Worm (Caenorhabditis elegans): ENCODE data around the gene R05D3.3.

Gene R05D3.3

ce11 chrIII:8400478-8400877 lies 36.7 kb downstream of the R05D3.3 start (continued):
- TF ChIP-seq ztf-7 (tag; optimal IDR thresholded peaks at IDR 0.05): peak; percentile 82
- peak; percentile 43; the same call in 1 of the 2 replicates for TF ChIP-seq lin-1 (GFP tag; IDR thresholded peaks at IDR 0.05)
- TF ChIP-seq F26F4.8 (GFP tag; conservative IDR thresholded peaks at IDR 0.05): no peak
- no peak for TF ChIP-seq D1046.2 (GFP tag; IDR thresholded peaks at IDR 0.05)
- no peak for TF ChIP-seq F44E2.7 (GFP tag; IDR thresholded peaks at IDR 0.05)
- TF ChIP-seq daf-19 (GFP tag; conservative IDR thresholded peaks at IDR 0.05): no peak
- TF ChIP-seq F37D6.2 (tag; optimal IDR thresholded peaks at IDR 0.05): no peak
- TF ChIP-seq R02D3.7 (tag; optimal IDR thresholded peaks at IDR 0.05): no peak
- no peak for TF ChIP-seq lin-39 (tag; optimal IDR thresholded peaks at IDR 0.05)

ce11 chrIII:8401887-8402286 lies 38.1 kb downstream of the R05D3.3 start, which contains the start of gene lap-1:
Gene lap-1, minus strand, starts transcription at chrIII:8401928.
- no peak for TF ChIP-seq arid-1 (GFP tag; conservative IDR thresholded peaks at IDR 0.05)
- no peak for TF ChIP-seq egl-27 (tag; optimal IDR thresholded peaks at IDR 0.05)
- TF ChIP-seq nhr-102 (tag; optimal IDR thresholded peaks at IDR 0.05): no peak
- TF ChIP-seq attf-4 (tag; optimal IDR thresholded peaks at IDR 0.05): no peak
- TF ChIP-seq lir-3 (tag; optimal IDR thresholded peaks at IDR 0.05): no peak
- TF ChIP-seq spr-3 (GFP tag; optimal IDR thresholded peaks at IDR 0.05): no peak
- no peak for TF ChIP-seq saeg-2 (GFP tag; IDR thresholded peaks at IDR 0.05)
- TF ChIP-seq Y105C5A.15 (GFP tag; IDR thresholded peaks at IDR 0.05): no peak
- no peak for TF ChIP-seq zfp-2 (tag; optimal IDR thresholded peaks at IDR 0.05)
- TF ChIP-seq mdl-1 (tag; optimal IDR thresholded peaks at IDR 0.05): no peak
- no peak for TF ChIP-seq nhr-111 (GFP tag; optimal IDR thresholded peaks at IDR 0.05)
- no peak for TF ChIP-seq zip-2 (tag; optimal IDR thresholded peaks at IDR 0.05)
- TF ChIP-seq dmd-6 (GFP tag; IDR thresholded peaks at IDR 0.05): peak; percentile 28; the same call in 1 of the 2 replicates
- TF ChIP-seq daf-19 (GFP tag; conservative IDR thresholded peaks at IDR 0.05): no peak
- TF ChIP-seq pqm-1 (tag; optimal IDR thresholded peaks at IDR 0.05): peak; percentile 83
- no peak for TF ChIP-seq mxl-3 (GFP tag; optimal IDR thresholded peaks at IDR 0.05)
- no peak for TF ChIP-seq hlh-30 (tag; optimal IDR thresholded peaks at IDR 0.05; ENCODE audit: insufficient read depth)
- no peak for TF ChIP-seq madf-9 (GFP tag; conservative IDR thresholded peaks at IDR 0.05)
- no peak for TF ChIP-seq F10B5.3 (tag; optimal IDR thresholded peaks at IDR 0.05)
- no peak for TF ChIP-seq mdt-29 (GFP tag; IDR thresholded peaks at IDR 0.05)
- no peak for TF ChIP-seq unc-130 (GFP tag; optimal IDR thresholded peaks at IDR 0.05)
- TF ChIP-seq mes-2 (tag; optimal IDR thresholded peaks at IDR 0.05; ENCODE audit: poor library complexity, severe bottlenecking): no peak
- TF ChIP-seq lin-1 (GFP tag; IDR thresholded peaks at IDR 0.05): no peak
- no peak for TF ChIP-seq gei-8 (GFP tag; optimal IDR thresholded peaks at IDR 0.05)
- peak; percentile 31 for TF ChIP-seq nhr-28 (tag; optimal IDR thresholded peaks at IDR 0.05)

- TF ChIP-seq aha-1 (tag) (peak; percentile 89), ZK337.2 (GFP tag; IDR thresholded peaks at IDR 0.05) (no peak), lir-3 (tag; optimal IDR thresholded peaks at IDR 0.05) (no peak), nhr-42 (GFP tag; IDR thresholded peaks at IDR 0.05) (no peak), unc-62 (GFP tag; optimal IDR thresholded peaks at IDR 0.05 in 1 of 2) (peak in 1 of 2 experiments; percentile 96), unc-62 (tag; optimal IDR thresholded peaks at IDR 0.05) (no peak), T20F7.1 (GFP tag; optimal IDR thresholded peaks at IDR 0.05) (no peak), zag-1 (tag; optimal IDR thresholded peaks at IDR 0.05) (no peak), lin-13 (GFP tag; optimal IDR thresholded peaks at IDR 0.05) (no peak), lim-7 (GFP tag; IDR thresholded peaks at IDR 0.05) (no peak), ZK546.5 (tag; optimal IDR thresholded peaks at IDR 0.05) (no peak), mxl-2 (GFP tag; conservative IDR thresholded peaks at IDR 0.05) (no peak)
These were observed 38.8 kb downstream of the R05D3.3 start for ce11 chrIII:8402633-8403032.
